Fruit fly (Drosophila melanogaster): Measurements from ENCODE around the gene foxo.
A peak's percentile ranks its signal among the peaks of the same experiment; 100 is the strongest.

The foxo gene

dm6 chr3R:14122347-14122812, 65.6 kb downstream of the foxo start, which contains the start of the genes Abi and twf (continued):
- TF ChIP-seq CG15336 (GFP tag; IDR thresholded peaks at IDR 0.05) (0 out of 2 replicates have a peak, but pooled peaks have one; percentile 30), CG11762 (GFP tag; optimal IDR thresholded peaks at IDR 0.05; ENCODE audit: insufficient read depth) (peak; percentile 37), dsx (GFP tag; optimal IDR thresholded peaks at IDR 0.05; ENCODE audit: poor library complexity, severe bottlenecking) (no peak), CG6854 (GFP tag; optimal IDR thresholded peaks at IDR 0.05) (no peak), topi (GFP tag; optimal IDR thresholded peaks at IDR 0.05) (peak; percentile 62), CG16779 (tag; optimal IDR thresholded peaks at IDR 0.05) (no peak), Eip75B (GFP tag; optimal IDR thresholded peaks at IDR 0.05) (no peak), cyc (GFP tag; optimal IDR thresholded peaks at IDR 0.05) (peak; percentile 70), CG31627 (GFP tag; optimal IDR thresholded peaks at IDR 0.05) (peak; percentile 77), ss (GFP tag; optimal IDR thresholded peaks at IDR 0.05) (no peak), CG34406 (GFP tag; optimal IDR thresholded peaks at IDR 0.05) (peak; percentile 48), CG32006 (GFP tag; optimal IDR thresholded peaks at IDR 0.05) (no peak), Sox102F (GFP tag; optimal IDR thresholded peaks at IDR 0.05) (peak; percentile 60), eg (GFP tag; IDR thresholded peaks at IDR 0.05) (peak; percentile 42; the same call in 2 of the 3 replicates), Blimp-1 (GFP tag; optimal IDR thresholded peaks at IDR 0.05) (no peak), CG8319 (GFP tag; optimal IDR thresholded peaks at IDR 0.05) (peak; percentile 60), CG8119 (GFP tag; IDR thresholded peaks at IDR 0.05) (no peak), Sox15 (GFP tag; optimal IDR thresholded peaks at IDR 0.05) (peak; percentile 46), Lpt (GFP tag; optimal IDR thresholded peaks at IDR 0.05) (no peak), CG9139 (GFP tag; optimal IDR thresholded peaks at IDR 0.05) (no peak)

DNA sequence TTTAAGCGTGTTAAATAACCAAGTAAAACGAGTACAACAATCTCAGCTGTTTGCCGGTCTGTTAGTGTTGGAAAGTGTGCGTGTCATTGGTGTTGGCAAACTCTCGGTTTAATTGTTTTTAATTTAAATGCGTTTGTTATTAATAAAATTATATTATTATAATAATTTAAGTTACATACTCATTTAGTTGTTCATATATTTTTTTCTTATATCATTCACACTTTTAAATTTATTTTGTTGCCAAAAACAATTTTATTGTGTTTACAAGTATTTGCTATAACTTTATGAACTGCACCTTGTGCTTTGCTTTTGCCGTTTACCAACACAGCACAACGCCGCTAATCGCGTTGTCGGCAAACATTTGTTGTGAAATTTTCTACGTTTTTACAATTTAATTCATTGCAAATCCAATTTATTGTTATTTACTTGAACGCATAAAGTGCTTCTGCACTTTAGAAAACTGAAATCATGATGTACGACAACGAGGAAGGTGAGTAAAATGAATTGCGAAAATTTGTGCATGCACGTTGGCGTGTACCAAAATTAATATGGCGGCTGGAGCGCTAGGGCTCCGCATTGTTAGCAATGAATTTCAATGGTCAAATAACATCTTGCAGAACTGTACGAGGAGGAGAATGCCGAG, 68.9 kb downstream of the foxo start, which contains the start of the genes 140up and Polr2B:
Gene 140up (minus strand): TSS at position 70 of the 643 bp plus-strand sequence.
Gene Polr2B (plus strand): TSS at position 313 of the 643 bp plus-strand sequence.
- TF ChIP-seq CG11902 (GFP tag; optimal IDR thresholded peaks at IDR 0.05) (peak; percentile 88), fd59A (GFP tag; optimal IDR thresholded peaks at IDR 0.05) (peak; percentile 71), Eip75B (GFP tag; optimal IDR thresholded peaks at IDR 0.05) (peak; percentile 78), Hr39 (GFP tag; optimal IDR thresholded peaks at IDR 0.05) (peak; percentile 87), CG8632 (GFP tag; optimal IDR thresholded peaks at IDR 0.05) (peak; percentile 92), topi (GFP tag; optimal IDR thresholded peaks at IDR 0.05) (peak; percentile 86), dac (GFP tag; optimal IDR thresholded peaks at IDR 0.05) (peak; percentile 63), Ets21C (GFP tag; optimal IDR thresholded peaks at IDR 0.05) (peak; percentile 78), CG8119 (GFP tag; IDR thresholded peaks at IDR 0.05) (peak; percentile 83), svp (GFP tag) (peak; percentile 88), CG7368 (GFP tag; optimal IDR thresholded peaks at IDR 0.05) (peak; percentile 88), Ets96B (tag; optimal IDR thresholded peaks at IDR 0.05) (peak; percentile 88), fd85E (GFP tag; optimal IDR thresholded peaks at IDR 0.05) (peak; percentile 59), esn (GFP tag; optimal IDR thresholded peaks at IDR 0.05) (peak; percentile 91), lz (GFP tag; optimal IDR thresholded peaks at IDR 0.05) (peak; percentile 87), Smox (GFP tag; optimal IDR thresholded peaks at IDR 0.05) (peak; percentile 79), Eip93F (GFP tag; optimal IDR thresholded peaks at IDR 0.05) (peak; percentile 33), Hr4 (GFP tag; optimal IDR thresholded peaks at IDR 0.05) (peak; percentile 78), Sox15 (GFP tag; optimal IDR thresholded peaks at IDR 0.05) (peak; percentile 87), CG9139 (GFP tag; optimal IDR thresholded peaks at IDR 0.05) (no peak), spab (GFP tag; optimal IDR thresholded peaks at IDR 0.05) (no peak), CG6808 (GFP tag; optimal IDR thresholded peaks at IDR 0.05) (no peak), Lpt (GFP tag; optimal IDR thresholded peaks at IDR 0.05) (peak; percentile 73), Hr38 (GFP tag; optimal IDR thresholded peaks at IDR 0.05) (no peak), Gug (GFP tag; IDR thresholded peaks at IDR 0.05) (peak; percentile 84), eg (GFP tag; IDR thresholded peaks at IDR 0.05) (peak; percentile 87), fkh (GFP tag; optimal IDR thresholded peaks at IDR 0.05) (peak; percentile 83), CG15336 (GFP tag; IDR thresholded peaks at IDR 0.05) (peak; percentile 86), CG31627 (GFP tag; optimal IDR thresholded peaks at IDR 0.05) (peak; percentile 90), salr (GFP tag; optimal IDR thresholded peaks at IDR 0.05) (peak; percentile 49 to 87), Blimp-1 (GFP tag; optimal IDR thresholded peaks at IDR 0.05) (peak; percentile 70), ss (GFP tag; optimal IDR thresholded peaks at IDR 0.05) (peak in 1 of 2 experiments; percentile 86), Sox14 (GFP tag; optimal IDR thresholded peaks at IDR 0.05) (peak; percentile 73), CG16779 (tag; optimal IDR thresholded peaks at IDR 0.05) (no peak), CG3919 (GFP tag; optimal IDR thresholded peaks at IDR 0.05) (peak; percentile 92), OdsH (GFP tag; optimal IDR thresholded peaks at IDR 0.05) (peak; percentile 93), CG6792 (GFP tag; optimal IDR thresholded peaks at IDR 0.05) (peak; percentile 87), CG32006 (GFP tag; optimal IDR thresholded peaks at IDR 0.05) (peak; percentile 92), CG10669 (GFP tag; optimal IDR thresholded peaks at IDR 0.05) (peak; percentile 87)
